Fruit fly (Drosophila melanogaster) whole organism, embryonic: ENCODE results near the gene Sgp.
A peak's percentile ranks its signal among the peaks of the same experiment; 100 is the strongest.

ENCODE experiments used
- CG10366 ChIP-seq: fragments of 200-800 bp; sonication (Bioruptor generic); IDR thresholded peaks from 2 replicates; pipeline ENCODE4 v1.3.6; 2022; ENCODE audit warnings: missing biosample characterization, missing genetic modification characterization
- CG10565 ChIP-seq: fragments of 200-800 bp; sonication (Bioruptor generic); optimal IDR thresholded peaks from 3 replicates; lab custom pipeline; 2016; ENCODE audit warnings: missing biosample characterization, mild to moderate bottlenecking, missing genetic modification characterization
- CG11696 ChIP-seq: fragments of 200-800 bp; sonication (Bioruptor generic); IDR thresholded peaks from 2 replicates; pipeline ENCODE4 v1.3.6; 2022; ENCODE audit warnings: missing biosample characterization, missing genetic modification characterization
- CG12219 ChIP-seq: fragments of 200-800 bp; sonication (Bioruptor generic); optimal IDR thresholded peaks from 3 replicates; lab custom pipeline; 2018; ENCODE audit warnings: missing biosample characterization, mild to moderate bottlenecking, missing genetic modification characterization
- CG15011 ChIP-seq: fragments of 200-800 bp; sonication (Bioruptor generic); optimal IDR thresholded peaks from 3 replicates; lab custom pipeline; 2018; ENCODE audit warnings: missing biosample characterization, mild to moderate bottlenecking, missing genetic modification characterization
- CG15601 ChIP-seq: fragments of 200-800 bp; sonication (Bioruptor generic); optimal IDR thresholded peaks from 3 replicates; lab custom pipeline; 2019; ENCODE audit warnings: missing biosample characterization, mild to moderate bottlenecking, missing genetic modification characterization, moderate library complexity
- CG15696 ChIP-seq: fragments of 200-800 bp; sonication (Bioruptor generic); optimal IDR thresholded peaks from 2 replicates; lab custom pipeline; 2019; ENCODE audit warnings: missing biosample characterization, mild to moderate bottlenecking, missing genetic modification characterization, moderate library complexity
- CG17361 ChIP-seq: fragments of 200-800 bp; sonication (Bioruptor generic); IDR thresholded peaks from 3 replicates; pipeline ENCODE4 v1.3.6; 2022; ENCODE audit warnings: missing biosample characterization, missing genetic modification characterization
- CG2678 ChIP-seq: fragments of 200-800 bp; sonication (Bioruptor generic); optimal IDR thresholded peaks from 3 replicates; lab custom pipeline; 2019; ENCODE audit warnings: missing biosample characterization, mild to moderate bottlenecking, missing genetic modification characterization, moderate library complexity
- CG34422 ChIP-seq: fragments of 200-800 bp; sonication (Bioruptor generic); IDR thresholded peaks from 3 replicates; pipeline ENCODE4 v1.3.6; 2022; ENCODE audit warnings: missing biosample characterization, missing genetic modification characterization
- D ChIP-seq, 2 experiments: fragments of 200-800 bp in 1 of 2; fragments of >200 bp in 1 of 2; sonication (Bioruptor generic) in 1 of 2; optimal IDR thresholded peaks; 2 replicates in 1 of 2; 3 replicates in 1 of 2; lab custom pipeline; 2017; ENCODE audit warnings: mild to moderate bottlenecking in 1 of 2, missing biosample characterization in 1 of 2, missing genetic modification characterization in 1 of 2, missing genetic modification reagents in 1 of 2
- D19A ChIP-seq: fragments of 200-800 bp; optimal IDR thresholded peaks from 3 replicates; lab custom pipeline; 2019; ENCODE audit warnings: missing biosample characterization, mild to moderate bottlenecking, missing genetic modification characterization, moderate library complexity
- Dbx ChIP-seq: fragments of 200-800 bp; sonication (Bioruptor generic); IDR thresholded peaks from 3 replicates; pipeline ENCODE4 v1.3.6; 2022; ENCODE audit warnings: missing biosample characterization, missing genetic modification characterization
- Fer2 ChIP-seq: fragments of 200-800 bp; sonication (Bioruptor generic); optimal IDR thresholded peaks from 2 replicates; lab custom pipeline; 2018; ENCODE audit warnings: missing biosample characterization, mild to moderate bottlenecking, missing genetic modification characterization, moderate library complexity
- Gsc ChIP-seq: fragments of 200-800 bp; sonication (Bioruptor generic); IDR thresholded peaks from 2 replicates; pipeline ENCODE4 v1.3.6; 2022; ENCODE audit warnings: missing biosample characterization, missing genetic modification characterization
- H15 ChIP-seq: fragments of 200-800 bp; sonication (Bioruptor generic); IDR thresholded peaks from 3 replicates; pipeline ENCODE4 v1.3.6; 2022; ENCODE audit warnings: missing biosample characterization, missing genetic modification characterization
- HmgZ ChIP-seq: fragments of 200-800 bp; sonication (Bioruptor generic); optimal IDR thresholded peaks from 2 replicates; lab custom pipeline; 2018; ENCODE audit warnings: missing biosample characterization, mild to moderate bottlenecking, missing genetic modification characterization
- Hmr ChIP-seq: fragments of 200-800 bp; sonication (Bioruptor generic); optimal IDR thresholded peaks from 3 replicates; lab custom pipeline; 2017; ENCODE audit warnings: mild to moderate bottlenecking, missing biosample characterization, missing genetic modification reagents, missing genetic modification characterization
- Jarid2 ChIP-seq: fragments of 200-800 bp; sonication (Bioruptor generic); optimal IDR thresholded peaks from 3 replicates; lab custom pipeline; 2017; ENCODE audit warnings: mild to moderate bottlenecking, missing biosample characterization, missing genetic modification reagents, missing genetic modification characterization
- Mad ChIP-seq: fragments of 200-800 bp; sonication (Bioruptor generic); optimal IDR thresholded peaks from 2 replicates; lab custom pipeline; 2016; ENCODE audit warnings: missing biosample characterization, missing genetic modification characterization
- Nf-YA ChIP-seq: fragments of 200-800 bp; sonication (Bioruptor generic); IDR thresholded peaks from 2 replicates; pipeline ENCODE4 v1.3.6; 2022; ENCODE audit warnings: missing biosample characterization, missing genetic modification characterization
- Nf-YC ChIP-seq: fragments of 200-800 bp; optimal IDR thresholded peaks from 3 replicates; lab custom pipeline; 2019; ENCODE audit warnings: missing biosample characterization, mild to moderate bottlenecking, missing genetic modification characterization, moderate library complexity
- Poxn ChIP-seq: fragments of 200-800 bp; sonication (Bioruptor generic); IDR thresholded peaks from 2 replicates; pipeline ENCODE4 v1.3.6; 2022; ENCODE audit warnings: missing biosample characterization, missing genetic modification characterization
- Rfx ChIP-seq: fragments of 200-800 bp; sonication (Bioruptor generic); IDR thresholded peaks from 2 replicates; pipeline ENCODE4 v1.3.6; 2022; ENCODE audit warnings: missing biosample characterization, missing genetic modification characterization
- Sry-β ChIP-seq: fragments of 200-800 bp; sonication (Bioruptor generic); optimal IDR thresholded peaks from 2 replicates; lab custom pipeline; 2018; ENCODE audit warnings: missing biosample characterization, mild to moderate bottlenecking, missing genetic modification characterization, moderate library complexity
- Usf ChIP-seq: fragments of 200-800 bp; sonication (Bioruptor generic); optimal IDR thresholded peaks from 2 replicates; lab custom pipeline; 2017; ENCODE audit warnings: missing genotype, missing biosample characterization, missing genetic modification characterization
- ap ChIP-seq: fragments of 200-800 bp; sonication (Bioruptor generic); IDR thresholded peaks from 2 replicates; pipeline ENCODE4 v1.3.6; 2022; ENCODE audit warnings: missing biosample characterization, missing genetic modification characterization
- btn ChIP-seq: fragments of 200-800 bp; sonication (Bioruptor generic); optimal IDR thresholded peaks from 2 replicates; lab custom pipeline; 2016; ENCODE audit warnings: missing biosample characterization, missing genetic modification characterization
- corto ChIP-seq: fragments of 200-800 bp; sonication (Bioruptor generic); optimal IDR thresholded peaks from 2 replicates; lab custom pipeline; 2016; ENCODE audit warnings: missing biosample characterization, mild to moderate bottlenecking, missing genetic modification characterization, moderate library complexity
- disco-r ChIP-seq: fragments of 200-800 bp; sonication (Bioruptor generic); optimal IDR thresholded peaks from 2 replicates; lab custom pipeline; 2016; ENCODE audit warnings: missing biosample characterization, missing genetic modification characterization
- dmrt99B ChIP-seq: fragments of 200-800 bp; sonication (Bioruptor generic); optimal IDR thresholded peaks from 2 replicates; lab custom pipeline; 2018; ENCODE audit warnings: missing biosample characterization, mild to moderate bottlenecking, missing genetic modification characterization, moderate library complexity
- gcm ChIP-seq: fragments of 200-800 bp; sonication (Bioruptor generic); optimal IDR thresholded peaks from 2 replicates; lab custom pipeline; 2019; ENCODE audit warnings: missing biosample characterization, mild to moderate bottlenecking, missing genetic modification characterization, moderate library complexity
- gfzf ChIP-seq: fragments of 200-800 bp; sonication (Bioruptor generic); optimal IDR thresholded peaks from 2 replicates; lab custom pipeline; 2016; ENCODE audit warnings: missing biosample characterization, mild to moderate bottlenecking, missing genetic modification characterization, moderate library complexity
- hb ChIP-seq: fragments of 200-800 bp; sonication (Bioruptor generic); IDR thresholded peaks from 3 replicates; pipeline ENCODE4 v1.3.6; 2022; ENCODE audit warnings: missing biosample characterization, missing genetic modification characterization; ENCODE audit not compliant: partially characterized antibody
- her ChIP-seq: fragments of 200-800 bp; sonication (Bioruptor generic); optimal IDR thresholded peaks from 2 replicates; lab custom pipeline; 2016; ENCODE audit warnings: missing biosample characterization, missing genetic modification characterization
- hkb ChIP-seq, 2 experiments: fragments of 200-800 bp in 1 of 2; fragments of >200 bp in 1 of 2; sonication (Bioruptor generic) in 1 of 2; IDR thresholded peaks in 1 of 2; optimal IDR thresholded peaks in 1 of 2; 2 replicates each; pipeline versions ENCODE4 v1.3.6 to Lab custom; 2017 to 2022; ENCODE audit warnings: missing biosample characterization in 1 of 2, missing genetic modification characterization in 1 of 2
- jigr1 ChIP-seq: fragments of 200-800 bp; sonication (Bioruptor generic); IDR thresholded peaks from 3 replicates; pipeline ENCODE4 v1.3.6; 2022; ENCODE audit warnings: missing biosample characterization, missing genetic modification characterization
- knrl ChIP-seq: fragments of 200-800 bp; sonication (Bioruptor generic); IDR thresholded peaks from 3 replicates; pipeline ENCODE4 v1.3.6; 2022; ENCODE audit warnings: missing biosample characterization, missing genetic modification characterization; ENCODE audit not compliant: partially characterized antibody
- lab ChIP-seq: fragments of 200-800 bp; sonication (Bioruptor generic); optimal IDR thresholded peaks from 3 replicates; lab custom pipeline; 2017; ENCODE audit warnings: missing biosample characterization, missing genetic modification characterization, mild to moderate bottlenecking, moderate library complexity, missing genetic modification reagents
- maf-S ChIP-seq: fragments of 200-800 bp; sonication (Bioruptor generic); optimal IDR thresholded peaks from 2 replicates; lab custom pipeline; 2016; ENCODE audit warnings: missing biosample characterization, missing genetic modification characterization
- mirr ChIP-seq: fragments of 200-800 bp; sonication (Bioruptor generic); optimal IDR thresholded peaks from 3 replicates; lab custom pipeline; 2018; ENCODE audit warnings: missing biosample characterization, mild to moderate bottlenecking, missing genetic modification characterization
- nerfin-2 ChIP-seq: fragments of 200-800 bp; sonication (Bioruptor generic); IDR thresholded peaks from 2 replicates; pipeline ENCODE4 v1.3.6; 2022; ENCODE audit warnings: missing biosample characterization, missing genetic modification characterization; ENCODE audit not compliant: partially characterized antibody
- pros ChIP-seq: fragments of 200-800 bp; sonication (Bioruptor generic); optimal IDR thresholded peaks from 3 replicates; lab custom pipeline; 2019; ENCODE audit warnings: missing biosample characterization, mild to moderate bottlenecking, missing genetic modification characterization, moderate library complexity
- sd ChIP-seq: fragments of 200-800 bp; sonication (Bioruptor generic); optimal IDR thresholded peaks from 3 replicates; lab custom pipeline; 2018; ENCODE audit warnings: missing biosample characterization, mild to moderate bottlenecking, missing genetic modification characterization, moderate library complexity
- sr ChIP-seq: fragments of 200-800 bp; sonication (Bioruptor generic); IDR thresholded peaks from 3 replicates; pipeline ENCODE4 v1.3.6; 2022; ENCODE audit warnings: missing biosample characterization, missing genetic modification characterization
- unpg ChIP-seq: fragments of 200-800 bp; sonication (Bioruptor generic); optimal IDR thresholded peaks from 3 replicates; lab custom pipeline; 2018; ENCODE audit warnings: missing biosample characterization, mild to moderate bottlenecking, missing genetic modification characterization, moderate library complexity
- wek ChIP-seq: fragments of 200-800 bp; sonication (Bioruptor generic); optimal IDR thresholded peaks from 3 replicates; lab custom pipeline; 2018; ENCODE audit warnings: missing biosample characterization, mild to moderate bottlenecking, missing genetic modification characterization, moderate library complexity

The Sgp gene

dm6 chr2L:8535394-8536176 is 16.1 kb downstream of the Sgp start (continued):
- TF ChIP-seq Nf-YC: peak; percentile 88
- TF ChIP-seq D19A: peak; percentile 92
- peak; percentile 92 for TF ChIP-seq Usf (GFP tag; lab: Kevin White, UChicago)
- TF ChIP-seq Fer2 (tag; lab: Kevin White, UChicago): peak; percentile 81
- peak; percentile 41; the same call in 1 of the 3 replicates for TF ChIP-seq Dbx (GFP tag; lab: Robert Waterston, UW)
- peak; percentile 63 for TF ChIP-seq unpg (GFP tag; lab: Kevin White, UChicago)
- no peak for TF ChIP-seq hb
- TF ChIP-seq maf-S: no peak
- TF ChIP-seq Poxn: peak; percentile 63
- TF ChIP-seq CG12219: peak; percentile 41
- peak; percentile 29 for TF ChIP-seq Sry-β (GFP tag; lab: Kevin White, UChicago)
- peak; percentile 47 for TF ChIP-seq CG15011
- peak; percentile 56; the same call in 1 of the 2 replicates for TF ChIP-seq ap (GFP tag; lab: Robert Waterston, UW)
- TF ChIP-seq CG15601 (tag; lab: Kevin White, UChicago): peak; percentile 92
- peak; percentile 55 for TF ChIP-seq CG10366
- peak; percentile 91 for TF ChIP-seq Hmr (GFP tag; lab: Kevin White, UChicago)
- TF ChIP-seq CG15696 (tag; lab: Kevin White, UChicago): peak; percentile 69
- TF ChIP-seq Nf-YA (GFP tag; lab: Robert Waterston, UW): peak; percentile 26; the same call in 1 of the 2 replicates
- no peak for TF ChIP-seq btn
- TF ChIP-seq CG2678 (tag; lab: Kevin White, UChicago): peak; percentile 98
- no peak for TF ChIP-seq gfzf
- TF ChIP-seq lab (GFP tag; lab: Kevin White, UChicago): peak; percentile 86
- TF ChIP-seq Gsc: no peak
- TF ChIP-seq her: peak; percentile 30
- TF ChIP-seq CG10565 (GFP tag; lab: Kevin White, UChicago): peak; percentile 51
- peak; percentile 82 for TF ChIP-seq CG34422 (GFP tag; lab: Robert Waterston, UW)
- no peak for TF ChIP-seq D (optimal IDR thresholded peaks at IDR 0.05; lab: Kevin White, UChicago)
- TF ChIP-seq D (GFP tag; optimal IDR thresholded peaks at IDR 0.05; lab: Kevin White, UChicago): peak; percentile 94
- no peak for TF ChIP-seq knrl (GFP tag; lab: Robert Waterston, UW)
- peak; percentile 76 for TF ChIP-seq Jarid2 (GFP tag; lab: Kevin White, UChicago)
- TF ChIP-seq gcm (GFP tag; lab: Kevin White, UChicago): peak; percentile 91
- TF ChIP-seq HmgZ: peak; percentile 29
- TF ChIP-seq corto (GFP tag; lab: Kevin White, UChicago): no peak
- TF ChIP-seq Rfx (GFP tag; lab: Robert Waterston, UW): peak; percentile 64
- TF ChIP-seq dmrt99B (tag; lab: Kevin White, UChicago): peak; percentile 96
- TF ChIP-seq hkb (optimal IDR thresholded peaks at IDR 0.05; lab: Kevin White, UChicago): no peak
- TF ChIP-seq hkb (GFP tag; IDR thresholded peaks at IDR 0.05; lab: Robert Waterston, UW): peak; percentile 71; the same call in 1 of the 2 replicates
- TF ChIP-seq pros (GFP tag; lab: Kevin White, UChicago): peak; percentile 19
- TF ChIP-seq sd (tag; lab: Kevin White, UChicago): no peak
- TF ChIP-seq CG11696 (GFP tag; lab: Robert Waterston, UW): peak; percentile 49; the same call in 1 of the 2 replicates
- TF ChIP-seq wek (GFP tag; lab: Kevin White, UChicago): no peak
- TF ChIP-seq CG17361 (GFP tag; lab: Robert Waterston, UW): peak; percentile 95
- no peak for TF ChIP-seq mirr (GFP tag; lab: Kevin White, UChicago)
- TF ChIP-seq H15 (GFP tag; lab: Robert Waterston, UW): peak; percentile 70; the same call in 1 of the 3 replicates
- TF ChIP-seq Mad: peak; percentile 17
- TF ChIP-seq sr (GFP tag; lab: Robert Waterston, UW): 0 out of 3 replicates have a peak, but pooled peaks have one; percentile 8
- no peak for TF ChIP-seq disco-r (GFP tag; lab: Kevin White, UChicago)
- TF ChIP-seq jigr1 (GFP tag; lab: Robert Waterston, UW): peak; percentile 72; the same call in 1 of the 3 replicates
- no peak for TF ChIP-seq nerfin-2
